Fruit fly (Drosophila melanogaster) whole organism, embryonic: ENCODE data around the gene yellow-e3.

Source experiments
- Ada2b ChIP-seq: fragments of 200-800 bp; sonication (Bioruptor generic); IDR thresholded peaks from 2 replicates; pipeline ENCODE4 v1.3.6; 2022; ENCODE audit warnings: missing biosample characterization, missing genetic modification characterization
- Antp ChIP-seq: fragments of 200-800 bp; sonication (Bioruptor generic); optimal IDR thresholded peaks from 3 replicates; lab custom pipeline; 2016; ENCODE audit warnings: missing biosample characterization, missing genetic modification characterization
- CG11456 ChIP-seq: fragments of 200-800 bp; sonication (Bioruptor generic); IDR thresholded peaks from 3 replicates; pipeline ENCODE4 v1.3.6; 2022; ENCODE audit warnings: missing biosample characterization, missing genetic modification characterization
- CG11723 ChIP-seq: fragments of 200-800 bp; sonication (Bioruptor generic); optimal IDR thresholded peaks from 2 replicates; lab custom pipeline; 2017; ENCODE audit warnings: missing biosample characterization, mild to moderate bottlenecking, missing genetic modification characterization
- CG12659 ChIP-seq: fragments of 200-800 bp; sonication (Bioruptor generic); optimal IDR thresholded peaks from 3 replicates; lab custom pipeline; 2017; ENCODE audit warnings: mild to moderate bottlenecking, missing biosample characterization, missing genetic modification reagents, missing genetic modification characterization
- CG16813 ChIP-seq: fragments of 200-800 bp; sonication (Bioruptor generic); IDR thresholded peaks from 3 replicates; pipeline ENCODE4 v1.3.6; 2022; ENCODE audit warnings: missing biosample characterization, missing genetic modification characterization; ENCODE audit not compliant: partially characterized antibody
- CG16815 ChIP-seq: fragments of 200-800 bp; sonication (Bioruptor generic); optimal IDR thresholded peaks from 3 replicates; lab custom pipeline; 2017; ENCODE audit warnings: missing biosample characterization, mild to moderate bottlenecking, missing genetic modification characterization
- CG17359 ChIP-seq: fragments of 200-800 bp; sonication (Bioruptor generic); optimal IDR thresholded peaks from 3 replicates; lab custom pipeline; 2018; ENCODE audit warnings: missing biosample characterization, mild to moderate bottlenecking, missing genetic modification characterization, moderate library complexity
- CG17912 ChIP-seq: fragments of 200-800 bp; sonication (Bioruptor generic); optimal IDR thresholded peaks from 2 replicates; lab custom pipeline; 2018; ENCODE audit warnings: missing biosample characterization, mild to moderate bottlenecking, missing genetic modification characterization
- CG18262 ChIP-seq: fragments of 200-800 bp; optimal IDR thresholded peaks from 3 replicates; lab custom pipeline; 2019; ENCODE audit warnings: missing biosample characterization, mild to moderate bottlenecking, missing genetic modification characterization, moderate library complexity
- CG18599 ChIP-seq: fragments of 200-800 bp; sonication (Bioruptor generic); optimal IDR thresholded peaks from 3 replicates; lab custom pipeline; 2017; ENCODE audit warnings: missing biosample characterization, missing genetic modification characterization, mild to moderate bottlenecking, moderate library complexity, missing genetic modification reagents
- CG2199 ChIP-seq: fragments of 200-800 bp; sonication (Bioruptor generic); IDR thresholded peaks from 3 replicates; pipeline ENCODE4 v1.3.6; 2022; ENCODE audit warnings: missing biosample characterization, missing genetic modification characterization
- CG33557 ChIP-seq: fragments of 200-800 bp; sonication (Bioruptor generic); optimal IDR thresholded peaks from 2 replicates; lab custom pipeline; 2019; ENCODE audit warnings: missing biosample characterization, mild to moderate bottlenecking, missing genetic modification characterization, moderate library complexity
- CG34224 ChIP-seq: fragments of 200-800 bp; sonication (Bioruptor generic); IDR thresholded peaks from 3 replicates; pipeline ENCODE4 v1.3.6; 2022; ENCODE audit warnings: missing biosample characterization, missing genetic modification characterization; ENCODE audit not compliant: partially characterized antibody
- CG4360 ChIP-seq: fragments of 200-800 bp; sonication (Bioruptor generic); IDR thresholded peaks from 2 replicates; pipeline ENCODE4 v1.3.6; 2022; ENCODE audit warnings: missing biosample characterization, missing genetic modification characterization
- CG4404 ChIP-seq: fragments of 200-800 bp; sonication (Bioruptor generic); IDR thresholded peaks from 2 replicates; pipeline ENCODE4 v1.3.6; 2022; ENCODE audit warnings: missing biosample characterization, missing genetic modification characterization
- CG4424 ChIP-seq: fragments of 200-800 bp; sonication (Bioruptor generic); optimal IDR thresholded peaks from 3 replicates; lab custom pipeline; 2016; ENCODE audit warnings: missing biosample characterization, missing genetic modification characterization
- CG4820 ChIP-seq: fragments of 200-800 bp; sonication (Bioruptor generic); optimal IDR thresholded peaks from 3 replicates; lab custom pipeline; 2016; ENCODE audit warnings: missing biosample characterization, missing genetic modification characterization
- CG6272 ChIP-seq: fragments of 200-800 bp; sonication (Bioruptor generic); IDR thresholded peaks from 2 replicates; pipeline ENCODE4 v1.3.6; 2022; ENCODE audit warnings: missing biosample characterization, missing genetic modification characterization
- CG7745 ChIP-seq: fragments of 200-800 bp; sonication (Bioruptor generic); optimal IDR thresholded peaks from 2 replicates; lab custom pipeline; 2018; ENCODE audit warnings: missing biosample characterization, mild to moderate bottlenecking, missing genetic modification characterization, moderate library complexity
- CkIIα-i1 ChIP-seq: fragments of 200-800 bp; sonication (Bioruptor generic); IDR thresholded peaks from 2 replicates; pipeline ENCODE4 v1.3.6; 2022; ENCODE audit warnings: missing biosample characterization, missing genetic modification characterization
- CoRest ChIP-seq: fragments of 200-800 bp; sonication (Bioruptor generic); optimal IDR thresholded peaks from 3 replicates; lab custom pipeline; 2018; ENCODE audit warnings: missing biosample characterization, mild to moderate bottlenecking, missing genetic modification characterization, moderate library complexity
- Dref ChIP-seq: fragments of 200-800 bp; sonication (Bioruptor generic); IDR thresholded peaks from 2 replicates; pipeline ENCODE4 v1.3.6; 2022; ENCODE audit warnings: missing biosample characterization, missing genetic modification characterization
- Eip74EF ChIP-seq, 2 experiments: fragments of 200-800 bp in 1 of 2; fragments of >200 bp in 1 of 2; sonication (Bioruptor generic) in 1 of 2; optimal IDR thresholded peaks; 2 replicates each; lab custom pipeline; 2017 to 2019; ENCODE audit warnings: missing biosample characterization in 2 of 2, missing genetic modification characterization in 2 of 2, mild to moderate bottlenecking in 1 of 2, moderate library complexity in 1 of 2
- Hmr ChIP-seq: fragments of 200-800 bp; sonication (Bioruptor generic); optimal IDR thresholded peaks from 3 replicates; lab custom pipeline; 2017; ENCODE audit warnings: mild to moderate bottlenecking, missing biosample characterization, missing genetic modification reagents, missing genetic modification characterization
- Hr3 ChIP-seq: fragments of 200-800 bp; sonication (Bioruptor generic); optimal IDR thresholded peaks from 3 replicates; lab custom pipeline; 2016; ENCODE audit warnings: missing biosample characterization, missing genetic modification characterization
- Lpt ChIP-seq: fragments of >200 bp; optimal IDR thresholded peaks from 2 replicates; lab custom pipeline; 2018; ENCODE audit warnings: missing biosample characterization, missing genetic modification characterization
- MTF-1 ChIP-seq: fragments of 200-800 bp; sonication (Bioruptor generic); optimal IDR thresholded peaks from 2 replicates; lab custom pipeline; 2018; ENCODE audit warnings: missing biosample characterization, mild to moderate bottlenecking, missing genetic modification characterization, borderline replicate concordance
- Nf-YC ChIP-seq: fragments of 200-800 bp; optimal IDR thresholded peaks from 3 replicates; lab custom pipeline; 2019; ENCODE audit warnings: missing biosample characterization, mild to moderate bottlenecking, missing genetic modification characterization, moderate library complexity
- Six4 ChIP-seq: fragments of 200-800 bp; sonication (Bioruptor generic); optimal IDR thresholded peaks from 2 replicates; lab custom pipeline; 2016; ENCODE audit warnings: missing biosample characterization, missing genetic modification characterization
- Vsx1 ChIP-seq: fragments of 200-800 bp; sonication (Bioruptor generic); optimal IDR thresholded peaks from 2 replicates; lab custom pipeline; 2017; ENCODE audit warnings: missing biosample characterization, mild to moderate bottlenecking, missing genetic modification characterization, missing genetic modification reagents
- amos ChIP-seq: fragments of 200-800 bp; sonication (Bioruptor generic); IDR thresholded peaks from 2 replicates; pipeline ENCODE4 v1.3.6; 2022; ENCODE audit warnings: missing biosample characterization, missing genetic modification characterization; ENCODE audit not compliant: partially characterized antibody
- crol ChIP-seq: fragments of 200-800 bp; sonication (Bioruptor generic); IDR thresholded peaks from 2 replicates; pipeline ENCODE4 v1.3.6; 2022; ENCODE audit warnings: missing biosample characterization, missing genetic modification characterization
- esg ChIP-seq: fragments of 200-800 bp; sonication (Bioruptor generic); conservative IDR thresholded peaks from 2 replicates; pipeline ENCODE4 v1.3.6; 2022; ENCODE audit warnings: missing biosample characterization, missing genetic modification characterization
- grn ChIP-seq: fragments of 200-800 bp; sonication (Bioruptor generic); optimal IDR thresholded peaks from 3 replicates; lab custom pipeline; 2017; ENCODE audit warnings: missing biosample characterization, missing genetic modification characterization
- hb ChIP-seq: fragments of 200-800 bp; sonication (Bioruptor generic); IDR thresholded peaks from 3 replicates; pipeline ENCODE4 v1.3.6; 2022; ENCODE audit warnings: missing biosample characterization, missing genetic modification characterization; ENCODE audit not compliant: partially characterized antibody
- hbn ChIP-seq: fragments of 200-800 bp; sonication (Bioruptor generic); IDR thresholded peaks from 2 replicates; pipeline ENCODE4 v1.3.6; 2022; ENCODE audit warnings: missing biosample characterization, missing genetic modification characterization; ENCODE audit not compliant: partially characterized antibody
- kah ChIP-seq: fragments of 200-800 bp; sonication (Bioruptor generic); optimal IDR thresholded peaks from 2 replicates; lab custom pipeline; 2018; ENCODE audit warnings: missing biosample characterization, mild to moderate bottlenecking, missing genetic modification characterization
- pb ChIP-seq: fragments of 200-800 bp; sonication (Bioruptor generic); optimal IDR thresholded peaks from 3 replicates; lab custom pipeline; 2016; ENCODE audit warnings: missing biosample characterization, missing genetic modification characterization
- pfk ChIP-seq: fragments of 200-800 bp; sonication (Bioruptor generic); optimal IDR thresholded peaks from 2 replicates; lab custom pipeline; 2018; ENCODE audit warnings: missing biosample characterization, mild to moderate bottlenecking, missing genetic modification characterization, moderate library complexity
- pnt ChIP-seq: fragments of 200-800 bp; sonication (Bioruptor generic); optimal IDR thresholded peaks from 3 replicates; lab custom pipeline; 2016; ENCODE audit warnings: missing biosample characterization, missing genetic modification characterization
- prd ChIP-seq, 3 experiments: fragments of >200 bp in 2 of 3; fragments of 200-800 bp in 1 of 3; sonication (Bioruptor generic) in 1 of 3; optimal IDR thresholded peaks in 2 of 3; IDR thresholded peaks in 1 of 3; 2 replicates in 2 of 3; 3 replicates in 1 of 3; pipeline versions ENCODE4 v1.3.6 to Lab custom; 2017 to 2022; ENCODE audit warnings: missing biosample characterization in 1 of 3, missing genetic modification characterization in 1 of 3
- row ChIP-seq: fragments of 200-800 bp; sonication (Bioruptor generic); IDR thresholded peaks from 3 replicates; pipeline ENCODE4 v1.3.6; 2022; ENCODE audit warnings: missing biosample characterization, missing genetic modification characterization
- seq ChIP-seq: fragments of 200-800 bp; sonication (Bioruptor generic); IDR thresholded peaks from 2 replicates; pipeline ENCODE4 v1.3.6; 2022; ENCODE audit warnings: missing biosample characterization, missing genetic modification characterization
- sima ChIP-seq: fragments of 200-800 bp; sonication (Bioruptor generic); optimal IDR thresholded peaks from 2 replicates; lab custom pipeline; 2016; ENCODE audit warnings: missing biosample characterization, missing genetic modification characterization
- slp2 ChIP-seq: fragments of 200-800 bp; sonication (Bioruptor generic); optimal IDR thresholded peaks from 2 replicates; lab custom pipeline; 2016; ENCODE audit warnings: missing biosample characterization, missing genetic modification characterization
- so ChIP-seq: fragments of 200-800 bp; sonication (Bioruptor generic); IDR thresholded peaks from 3 replicates; pipeline ENCODE4 v1.3.6; 2022; ENCODE audit warnings: missing biosample characterization, missing genetic modification characterization
- sug ChIP-seq: fragments of 200-800 bp; optimal IDR thresholded peaks from 2 replicates; lab custom pipeline; 2019; ENCODE audit warnings: missing biosample characterization, mild to moderate bottlenecking, missing genetic modification characterization, moderate library complexity
- tx ChIP-seq: fragments of 200-800 bp; sonication (Bioruptor generic); optimal IDR thresholded peaks from 2 replicates; lab custom pipeline; 2016; ENCODE audit warnings: missing biosample characterization, missing genetic modification characterization
- vnd ChIP-seq: fragments of 200-800 bp; sonication (Bioruptor generic); IDR thresholded peaks from 3 replicates; pipeline ENCODE4 v1.3.6; 2022; ENCODE audit warnings: missing biosample characterization, missing genetic modification characterization; ENCODE audit not compliant: partially characterized antibody

yellow-e3 gene

dm6 chr3R:13453955-13454354 is 49.3 kb upstream of the yellow-e3 start (continued):
- no peak for TF ChIP-seq slp2 (GFP tag; lab: Kevin White, UChicago)
- peak; percentile 77 for TF ChIP-seq CG17359
- TF ChIP-seq amos (GFP tag; lab: Robert Waterston, UW), result no peak
- TF ChIP-seq Antp (GFP tag; lab: Kevin White, UChicago), result no peak
- TF ChIP-seq so (GFP tag; lab: Robert Waterston, UW), result peak; percentile 73
- no peak for TF ChIP-seq prd (optimal IDR thresholded peaks at IDR 0.05; lab: Kevin White, UChicago)
- peak; percentile 69 for TF ChIP-seq prd (GFP tag; IDR thresholded peaks at IDR 0.05; lab: Robert Waterston, UW)
- TF ChIP-seq CG7745, result no peak
- TF ChIP-seq pb (GFP tag; lab: Kevin White, UChicago), result no peak
- no peak for TF ChIP-seq crol (GFP tag; lab: Robert Waterston, UW)
- TF ChIP-seq grn (GFP tag; lab: Kevin White, UChicago), result no peak
- no peak for TF ChIP-seq CG17912 (GFP tag; lab: Kevin White, UChicago)
- peak; percentile 64 for TF ChIP-seq CG4424 (GFP tag; lab: Kevin White, UChicago)
- no peak for TF ChIP-seq Lpt (GFP tag; lab: Kevin White, UChicago)
- peak; percentile 81 for TF ChIP-seq row (GFP tag; lab: Robert Waterston, UW)
- TF ChIP-seq CG11723 (GFP tag; lab: Kevin White, UChicago), result peak; percentile 18
- TF ChIP-seq hbn, result no peak
- peak; percentile 37; the same call in 1 of the 2 replicates for TF ChIP-seq CG4404 (GFP tag; lab: Robert Waterston, UW)
- no peak for TF ChIP-seq hb (GFP tag; lab: Robert Waterston, UW)
- TF ChIP-seq Vsx1 (GFP tag; lab: Kevin White, UChicago), result peak; percentile 52
- TF ChIP-seq Ada2b, result peak; percentile 76
- no peak for TF ChIP-seq vnd (GFP tag; lab: Robert Waterston, UW)
- TF ChIP-seq Six4 (GFP tag; lab: Kevin White, UChicago), result peak; percentile 41
- no peak for TF ChIP-seq CG12659
- no peak for TF ChIP-seq sima (GFP tag; lab: Kevin White, UChicago)
- no peak for TF ChIP-seq Dref (GFP tag; lab: Robert Waterston, UW)
- 0 out of 2 replicates have a peak, but pooled peaks have one; percentile 25 for TF ChIP-seq seq (GFP tag; lab: Robert Waterston, UW)
- TF ChIP-seq tx (GFP tag; lab: Kevin White, UChicago), result peak; percentile 35
- TF ChIP-seq CkIIα-i1 (GFP tag; lab: Robert Waterston, UW), result no peak
- TF ChIP-seq kah, result no peak
- peak; percentile 20 for TF ChIP-seq MTF-1 (GFP tag; lab: Kevin White, UChicago)
- TF ChIP-seq CG2199 (GFP tag; lab: Robert Waterston, UW), result no peak
- peak; percentile 14 for TF ChIP-seq Hr3
- peak; percentile 50; the same call in 1 of the 2 replicates for TF ChIP-seq CG6272 (GFP tag; lab: Robert Waterston, UW)
- no peak for TF ChIP-seq CG33557 (GFP tag; lab: Kevin White, UChicago)
- peak; percentile 44 for TF ChIP-seq CG4820 (GFP tag; lab: Kevin White, UChicago)
- TF ChIP-seq CG34224 (GFP tag; lab: Robert Waterston, UW), result no peak
- TF ChIP-seq pnt (GFP tag; lab: Kevin White, UChicago), result peak; percentile 36
- peak; percentile 74 for TF ChIP-seq esg (GFP tag; lab: Robert Waterston, UW)
- TF ChIP-seq CG4360 (GFP tag; lab: Robert Waterston, UW), result no peak
- TF ChIP-seq CG18262 (tag; lab: Kevin White, UChicago), result peak; percentile 79
- no peak for TF ChIP-seq CG16813
- no peak for TF ChIP-seq pfk
- peak in 1 of 2 experiments; percentile 59 for TF ChIP-seq Eip74EF (GFP tag; optimal IDR thresholded peaks at IDR 0.05; lab: Kevin White, UChicago)
- peak; percentile 69; the same call in 1 of the 3 replicates for TF ChIP-seq CG11456 (GFP tag; lab: Robert Waterston, UW)
- TF ChIP-seq CG18599 (GFP tag; lab: Kevin White, UChicago), result peak; percentile 71
- peak; percentile 75 for TF ChIP-seq CoRest (tag; lab: Kevin White, UChicago)
- TF ChIP-seq sug (tag; lab: Kevin White, UChicago), result no peak
- no peak for TF ChIP-seq Nf-YC (tag; lab: Kevin White, UChicago)
- TF ChIP-seq CG16815 (GFP tag; lab: Kevin White, UChicago), result no peak
- TF ChIP-seq Hmr (GFP tag; lab: Kevin White, UChicago), result peak; percentile 73
